Fruit fly (Drosophila melanogaster): ENCODE data around the gene CG31624.

DNA sequence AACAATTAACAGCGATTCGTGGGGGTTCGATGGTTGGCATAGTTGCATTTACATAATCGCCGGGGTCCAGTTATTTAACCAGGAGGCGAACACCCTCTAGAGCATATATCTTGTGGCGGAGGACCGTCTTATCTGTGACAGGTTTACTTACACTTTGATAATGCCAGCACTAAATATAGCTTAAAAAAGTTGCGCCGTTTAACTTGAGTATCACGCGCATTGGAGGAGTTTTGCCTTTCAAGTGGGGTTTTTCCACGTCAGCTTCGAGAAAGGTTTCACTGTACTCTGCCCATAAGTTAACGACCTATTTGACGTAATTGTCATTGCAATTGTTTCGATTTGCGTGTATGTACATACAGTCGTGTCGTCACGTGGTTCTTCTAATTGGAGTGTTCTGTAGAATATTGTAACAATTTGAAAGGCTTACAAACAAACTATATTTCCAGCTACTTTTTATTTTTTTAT, 31.0 kb downstream of the CG31624 start:
- TF ChIP-seq CG8478 (optimal IDR thresholded peaks at IDR 0.05) (no peak), CTCF (optimal IDR thresholded peaks at IDR 0.05) (no peak)

Data from S2 (cell line).